Fruit fly (Drosophila melanogaster): Measurements from ENCODE around the gene Sfp24Bc.
A peak's percentile ranks its signal among the peaks of the same experiment; 100 is the strongest.

The Sfp24Bc gene

DNA sequence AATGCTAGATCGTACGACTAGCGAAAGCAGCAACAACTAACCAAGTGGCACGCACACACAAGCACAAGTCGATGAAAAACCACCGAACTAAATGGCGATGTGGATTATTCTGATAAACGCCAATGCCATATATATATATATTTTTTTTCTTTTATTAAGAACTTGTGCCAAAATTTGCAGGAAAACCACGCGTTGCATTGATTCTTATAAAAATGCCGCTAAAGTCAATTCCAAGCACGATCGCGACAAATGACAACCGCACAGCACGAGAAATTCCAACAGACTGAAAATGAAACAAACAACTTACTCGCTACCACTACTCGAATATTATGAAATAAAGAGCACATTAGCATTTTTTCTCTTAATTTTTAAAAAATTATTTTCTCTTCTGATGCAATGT is 13.7 kb downstream of the Sfp24Bc start, which contains the start of gene for:
Gene for (minus strand): TSS at position 287 of the 400 bp plus-strand sequence.
- TF ChIP-seq CG9727 (GFP tag; optimal IDR thresholded peaks at IDR 0.05) (no peak), chinmo (GFP tag; IDR thresholded peaks at IDR 0.05; ENCODE audit: partially characterized antibody) (0 out of 4 replicates have a peak, but pooled peaks have one; percentile 34), chm (GFP tag; IDR thresholded peaks at IDR 0.05) (peak; percentile 75), Asciz (GFP tag; optimal IDR thresholded peaks at IDR 0.05) (no peak), bbx (GFP tag; IDR thresholded peaks at IDR 0.05; ENCODE audit: partially characterized antibody) (peak; percentile 21; the same call in 1 of the 2 replicates), C15 (GFP tag; IDR thresholded peaks at IDR 0.05) (no peak), row (GFP tag; IDR thresholded peaks at IDR 0.05) (peak; percentile 6; the same call in 1 of the 3 replicates), CG8359 (GFP tag; optimal IDR thresholded peaks at IDR 0.05; ENCODE audit: borderline replicate concordance) (no peak), croc (GFP tag; conservative IDR thresholded peaks at IDR 0.05) (no peak), CG42726 (GFP tag; IDR thresholded peaks at IDR 0.05; ENCODE audit: partially characterized antibody) (peak; percentile 38; the same call in 1 of the 2 replicates), az2 (GFP tag; optimal IDR thresholded peaks at IDR 0.05) (no peak), CG4360 (GFP tag; IDR thresholded peaks at IDR 0.05) (peak; percentile 13; the same call in 1 of the 2 replicates), hbn (GFP tag; IDR thresholded peaks at IDR 0.05; ENCODE audit: partially characterized antibody) (no peak), org-1 (GFP tag; optimal IDR thresholded peaks at IDR 0.05) (no peak), lmd (GFP tag; IDR thresholded peaks at IDR 0.05) (no peak), CG6791 (GFP tag; IDR thresholded peaks at IDR 0.05; ENCODE audit: partially characterized antibody) (no peak), nom (GFP tag; optimal IDR thresholded peaks at IDR 0.05) (peak; percentile 31), Kr (GFP tag; optimal IDR thresholded peaks at IDR 0.05) (no peak), CG32532 (GFP tag; IDR thresholded peaks at IDR 0.05) (peak; percentile 19; the same call in 1 of the 2 replicates), pfk (GFP tag; optimal IDR thresholded peaks at IDR 0.05) (peak; percentile 76), HLH4C (GFP tag; IDR thresholded peaks at IDR 0.05; ENCODE audit: partially characterized antibody) (no peak), CG2678 (tag; optimal IDR thresholded peaks at IDR 0.05) (peak; percentile 21), CG15601 (tag; optimal IDR thresholded peaks at IDR 0.05) (peak; percentile 16), CG12155 (GFP tag; optimal IDR thresholded peaks at IDR 0.05) (peak; percentile 93), sens (GFP tag) (peak; percentile 20), CG5953 (GFP tag; IDR thresholded peaks at IDR 0.05) (no peak), kah (GFP tag; optimal IDR thresholded peaks at IDR 0.05) (peak; percentile 56), ci (GFP tag; IDR thresholded peaks at IDR 0.05) (peak; percentile 17; the same call in 1 of the 3 replicates), Rfx (GFP tag; IDR thresholded peaks at IDR 0.05) (peak; percentile 15; the same call in 1 of the 2 replicates), Trl (optimal IDR thresholded peaks at IDR 0.05) (peak; percentile 32 to 71), Trl (GFP tag; optimal IDR thresholded peaks at IDR 0.05) (no peak), Med (GFP tag) (peak; percentile 50), Bteb2 (GFP tag; optimal IDR thresholded peaks at IDR 0.05) (no peak), CG2199 (GFP tag; IDR thresholded peaks at IDR 0.05) (0 out of 3 replicates have a peak, but pooled peaks have one; percentile 31), amos (GFP tag; IDR thresholded peaks at IDR 0.05; ENCODE audit: partially characterized antibody) (peak; percentile 9; the same call in 1 of the 2 replicates), CG13287 (GFP tag; IDR thresholded peaks at IDR 0.05; ENCODE audit: partially characterized antibody) (peak; percentile 9; the same call in 1 of the 2 replicates), knrl (GFP tag; IDR thresholded peaks at IDR 0.05; ENCODE audit: partially characterized antibody) (no peak), CG3163 (GFP tag; optimal IDR thresholded peaks at IDR 0.05) (peak; percentile 64), vvl (GFP tag; IDR thresholded peaks at IDR 0.05) (peak; percentile 42; the same call in 1 of the 2 replicates), CG34422 (GFP tag; IDR thresholded peaks at IDR 0.05) (peak; percentile 40; the same call in 1 of the 3 replicates), NFAT (GFP tag; IDR thresholded peaks at IDR 0.05) (no peak), sd (tag; optimal IDR thresholded peaks at IDR 0.05) (peak; percentile 47), onecut (GFP tag; IDR thresholded peaks at IDR 0.05) (no peak), CG30020 (tag; optimal IDR thresholded peaks at IDR 0.05) (no peak), Jarid2 (GFP tag; optimal IDR thresholded peaks at IDR 0.05) (peak; percentile 96), lab (GFP tag; optimal IDR thresholded peaks at IDR 0.05) (peak; percentile 20), pnt (GFP tag; optimal IDR thresholded peaks at IDR 0.05) (no peak), CG10274 (GFP tag; optimal IDR thresholded peaks at IDR 0.05) (no peak), Sry-β (GFP tag; optimal IDR thresholded peaks at IDR 0.05) (no peak), Atf6 (GFP tag; IDR thresholded peaks at IDR 0.05) (no peak)
